Fruit fly (Drosophila melanogaster) whole organism, embryonic: ENCODE data around the gene CG43332.

Experiments
- CG13894 ChIP-seq: fragments of 200-800 bp; sonication (Bioruptor generic); optimal IDR thresholded peaks from 3 replicates; lab custom pipeline; 2018; ENCODE audit warnings: missing biosample characterization, mild to moderate bottlenecking, missing genetic modification characterization, moderate library complexity
- CG4424 ChIP-seq: fragments of 200-800 bp; sonication (Bioruptor generic); optimal IDR thresholded peaks from 3 replicates; lab custom pipeline; 2016; ENCODE audit warnings: missing biosample characterization, missing genetic modification characterization
- CG6175 ChIP-seq: fragments of 200-800 bp; sonication (Bioruptor generic); IDR thresholded peaks from 3 replicates; pipeline ENCODE4 v1.3.6; 2022; ENCODE audit warnings: missing biosample characterization, missing genetic modification characterization
- CG7271 ChIP-seq: fragments of 200-800 bp; sonication (Bioruptor generic); optimal IDR thresholded peaks from 2 replicates; lab custom pipeline; 2018; ENCODE audit warnings: missing biosample characterization, mild to moderate bottlenecking, missing genetic modification characterization, moderate library complexity
- CTCF ChIP-seq: fragments of 200-800 bp; sonication (Bioruptor generic); optimal IDR thresholded peaks from 2 replicates; lab custom pipeline; 2017; ENCODE audit warnings: missing biosample characterization, mild to moderate bottlenecking, missing genetic modification characterization, moderate library complexity
- Ets65A ChIP-seq: fragments of 200-800 bp; sonication (Bioruptor generic); peaks from one replicate; lab custom pipeline; 2016; ENCODE audit warnings: missing biosample characterization, missing genetic modification characterization
- HmgD ChIP-seq: fragments of 200-800 bp; sonication (Bioruptor generic); optimal IDR thresholded peaks from 3 replicates; lab custom pipeline; 2016; ENCODE audit warnings: missing biosample characterization, missing genetic modification characterization
- Optix ChIP-seq: fragments of 200-800 bp; sonication (Bioruptor generic); IDR thresholded peaks from 3 replicates; pipeline ENCODE4 v1.3.6; 2022; ENCODE audit warnings: missing biosample characterization, missing genetic modification characterization
- Tbp ChIP-seq: fragments of >200 bp; optimal IDR thresholded peaks from 2 replicates; lab custom pipeline; 2018; ENCODE audit warnings: missing biosample characterization, missing genetic modification characterization
- abd-A ChIP-seq: fragments of 200-800 bp; sonication (Bioruptor generic); optimal IDR thresholded peaks from 3 replicates; lab custom pipeline; 2019; ENCODE audit warnings: missing biosample characterization, mild to moderate bottlenecking, missing genetic modification characterization, moderate library complexity
- amos ChIP-seq: fragments of 200-800 bp; sonication (Bioruptor generic); IDR thresholded peaks from 2 replicates; pipeline ENCODE4 v1.3.6; 2022; ENCODE audit warnings: missing biosample characterization, missing genetic modification characterization; ENCODE audit not compliant: partially characterized antibody
- bigmax ChIP-seq: fragments of 200-800 bp; sonication (Bioruptor generic); optimal IDR thresholded peaks from 2 replicates; lab custom pipeline; 2018; ENCODE audit warnings: missing biosample characterization, mild to moderate bottlenecking, missing genetic modification characterization
- chinmo ChIP-seq: fragments of 200-800 bp; sonication (Bioruptor generic); IDR thresholded peaks from 4 replicates; pipeline ENCODE4 v1.3.6; 2022; ENCODE audit warnings: missing biosample characterization, missing genetic modification characterization; ENCODE audit not compliant: partially characterized antibody
- pros ChIP-seq: fragments of 200-800 bp; sonication (Bioruptor generic); optimal IDR thresholded peaks from 3 replicates; lab custom pipeline; 2019; ENCODE audit warnings: missing biosample characterization, mild to moderate bottlenecking, missing genetic modification characterization, moderate library complexity

CG43332 gene

dm6 chr2L:14113207-14113606 lies 49.8 kb downstream of the CG43332 start:
- peak; percentile 68 for TF ChIP-seq CG13894
- peak; percentile 20 for TF ChIP-seq Ets65A
- peak; percentile 17 for TF ChIP-seq bigmax (GFP tag; lab: Kevin White, UChicago)
- TF ChIP-seq pros, result no peak
- no peak for TF ChIP-seq amos (GFP tag; lab: Robert Waterston, UW)
- no peak for TF ChIP-seq CG4424 (GFP tag; lab: Kevin White, UChicago)
- TF ChIP-seq abd-A, result peak; percentile 87
- 0 out of 3 replicates have a peak, but pooled peaks have one; percentile 44 for TF ChIP-seq CG6175 (GFP tag; lab: Robert Waterston, UW)

dm6 chr2L:14112192-14112591 lies 50.8 kb downstream of the CG43332 start:
- peak; percentile 66 for TF ChIP-seq CTCF (GFP tag; lab: Kevin White, UChicago)
- no peak for TF ChIP-seq CG7271
- TF ChIP-seq Ets65A, result peak; percentile 42
- TF ChIP-seq Optix, result no peak
- no peak for TF ChIP-seq Tbp (GFP tag; lab: Kevin White, UChicago)
- no peak for TF ChIP-seq HmgD
- no peak for TF ChIP-seq chinmo (GFP tag; lab: Robert Waterston, UW)
